Worm (Caenorhabditis elegans) whole organism, early embryonic: ENCODE results near the gene pxl-1.

ENCODE experiments used
- ama-1 ChIP-seq: fragments of 150-350 bp; optimal IDR thresholded peaks from 2 replicates; lab custom pipeline; 2014
- ets-7 ChIP-seq: sonication (generic microtip); optimal IDR thresholded peaks from 2 replicates; lab custom pipeline; 2016; ENCODE audit warnings: missing genotype, missing genetic modification characterization, missing compliant biosample characterization
- flt-1 ChIP-seq: fragments of 200-800 bp; sonication (Bioruptor generic); IDR thresholded peaks from 2 replicates; pipeline ENCODE4 v1.3.6; 2022; ENCODE audit warnings: missing genetic modification characterization, missing compliant biosample characterization
- hmbx-1 ChIP-seq: sonication (generic microtip); optimal IDR thresholded peaks from 2 replicates; lab custom pipeline; 2016; ENCODE audit warnings: mild to moderate bottlenecking, missing genetic modification characterization, missing compliant biosample characterization
- hmg-4 ChIP-seq: fragments of 200-800 bp; sonication (Bioruptor generic); optimal IDR thresholded peaks from 2 replicates; lab custom pipeline; 2018; ENCODE audit warnings: mild to moderate bottlenecking, missing genetic modification characterization, missing compliant biosample characterization
- hnd-1 ChIP-seq: sonication (generic microtip); optimal IDR thresholded peaks from 2 replicates; lab custom pipeline; 2016; ENCODE audit warnings: missing genetic modification characterization, missing compliant biosample characterization
- pes-1 ChIP-seq: fragments of 200-800 bp; sonication (Bioruptor generic); IDR thresholded peaks from 2 replicates; pipeline ENCODE4 v1.3.6; 2022; ENCODE audit warnings: missing genetic modification reagents, missing genetic modification characterization, missing compliant biosample characterization
- scrt-1 ChIP-seq: fragments of 200-800 bp; sonication (Bioruptor generic); IDR thresholded peaks from 2 replicates; pipeline ENCODE4 v1.3.6; 2022; ENCODE audit warnings: missing genetic modification characterization, missing compliant biosample characterization
- sea-1 ChIP-seq: fragments of 200-800 bp; sonication (Bioruptor generic); conservative IDR thresholded peaks from 2 replicates; pipeline ENCODE4 v1.3.6; 2022; ENCODE audit warnings: missing genetic modification characterization, missing compliant biosample characterization
- tbx-37 ChIP-seq: fragments of 200-800 bp; sonication (Bioruptor generic); conservative IDR thresholded peaks from 2 replicates; pipeline ENCODE4 v1.3.6; 2022; ENCODE audit warnings: missing genetic modification reagents, missing genetic modification characterization, missing compliant biosample characterization

ce11 chrIII:5842920-5843319 is 52.9 kb downstream of the pxl-1 start:
- TF ChIP-seq ama-1 (lab: Kevin White, UChicago), result no peak
- TF ChIP-seq pes-1 (GFP tag; lab: Robert Waterston, UW), result no peak
- TF ChIP-seq sea-1, result no peak
- TF ChIP-seq hnd-1 (tag; lab: Kevin White, UChicago), result no peak
- no peak for TF ChIP-seq ets-7 (tag; lab: Kevin White, UChicago)
- no peak for TF ChIP-seq scrt-1
- no peak for TF ChIP-seq hmg-4 (GFP tag; lab: Kevin White, UChicago)
- no peak for TF ChIP-seq tbx-37 (GFP tag; lab: Robert Waterston, UW)
- no peak for TF ChIP-seq hmbx-1 (tag; lab: Kevin White, UChicago)
- no peak for TF ChIP-seq flt-1
